Worm (Caenorhabditis elegans) whole organism, late embryonic: ENCODE results near the gene R107.9.

Experiments used
- C08G9.2 ChIP-seq: sonication (generic microtip); optimal IDR thresholded peaks from 2 replicates; lab custom pipeline; 2016; ENCODE audit warnings: mild to moderate bottlenecking, missing genetic modification characterization, moderate library complexity, missing compliant biosample characterization
- K02D7.2 ChIP-seq: sonication (generic microtip); optimal IDR thresholded peaks from 2 replicates; lab custom pipeline; 2017; ENCODE audit warnings: mild to moderate bottlenecking, missing genetic modification characterization, missing compliant biosample characterization
- K09A11.1 ChIP-seq: sonication (generic microtip); optimal IDR thresholded peaks from 2 replicates; lab custom pipeline; 2017; ENCODE audit warnings: antibody characterized with exemption, mild to moderate bottlenecking, missing genetic modification characterization, missing compliant biosample characterization; ENCODE audit not compliant: insufficient read depth
- Y22D7AL.16 ChIP-seq: sonication (generic microtip); optimal IDR thresholded peaks from 2 replicates; lab custom pipeline; 2016; ENCODE audit warnings: missing genetic modification characterization, missing compliant biosample characterization
- ceh-2 ChIP-seq: sonication (generic microtip); optimal IDR thresholded peaks from 2 replicates; lab custom pipeline; 2016; ENCODE audit warnings: missing genotype, missing genetic modification characterization, missing compliant biosample characterization
- ceh-22 ChIP-seq: sonication (generic microtip); optimal IDR thresholded peaks from 2 replicates; lab custom pipeline; 2017; ENCODE audit warnings: missing biosample characterization, missing genetic modification characterization
- ceh-24 ChIP-seq: sonication (generic microtip); optimal IDR thresholded peaks from 2 replicates; lab custom pipeline; 2016; ENCODE audit warnings: mild to moderate bottlenecking, missing genetic modification characterization, missing compliant biosample characterization
- ceh-31 ChIP-seq: sonication (generic microtip); optimal IDR thresholded peaks from 2 replicates; lab custom pipeline; 2016; ENCODE audit warnings: missing genetic modification characterization, missing compliant biosample characterization
- ceh-45 ChIP-seq: fragments of 200-800 bp; sonication (Bioruptor generic); IDR thresholded peaks from 2 replicates; pipeline ENCODE4 v1.3.6; 2022; ENCODE audit warnings: missing genetic modification reagents, missing genetic modification characterization, missing compliant biosample characterization
- ceh-48 ChIP-seq: sonication (generic microtip); optimal IDR thresholded peaks from 2 replicates; lab custom pipeline; 2016; ENCODE audit warnings: missing genetic modification characterization, inconsistent platforms, missing compliant biosample characterization
- ceh-6 ChIP-seq: fragments of 200-800 bp; sonication (Bioruptor generic); optimal IDR thresholded peaks from 2 replicates; lab custom pipeline; 2018; ENCODE audit warnings: mild to moderate bottlenecking, missing genetic modification characterization, missing compliant biosample characterization
- che-1 ChIP-seq: sonication (generic microtip); optimal IDR thresholded peaks from 2 replicates; lab custom pipeline; 2016; ENCODE audit warnings: mild to moderate bottlenecking, missing genetic modification characterization, missing compliant biosample characterization
- eyg-1 ChIP-seq: sonication (generic microtip); optimal IDR thresholded peaks from 2 replicates; lab custom pipeline; 2016; ENCODE audit warnings: missing genotype, missing genetic modification characterization, missing compliant biosample characterization
- fax-1 ChIP-seq: sonication (generic microtip); optimal IDR thresholded peaks from 2 replicates; lab custom pipeline; 2016; ENCODE audit warnings: missing genotype, missing genetic modification characterization, missing compliant biosample characterization
- fkh-10 ChIP-seq: fragments of 150-350 bp; optimal IDR thresholded peaks from 2 replicates; lab custom pipeline; 2014; ENCODE audit warnings: missing biosample characterization, missing genetic modification reagents, missing genetic modification characterization
- fkh-6 ChIP-seq: sonication (generic microtip); optimal IDR thresholded peaks from 2 replicates; lab custom pipeline; 2016; ENCODE audit warnings: missing genetic modification characterization, missing compliant biosample characterization
- gmeb-2 ChIP-seq: sonication (generic microtip); optimal IDR thresholded peaks from 2 replicates; lab custom pipeline; 2016; ENCODE audit warnings: missing genetic modification characterization, inconsistent platforms, missing compliant biosample characterization
- hlh-30 ChIP-seq: sonication (generic microtip); optimal IDR thresholded peaks from 2 replicates; lab custom pipeline; 2017; ENCODE audit warnings: antibody characterized with exemption, missing genetic modification characterization, missing compliant biosample characterization; ENCODE audit not compliant: insufficient read depth
- hlh-6 ChIP-seq: sonication (generic microtip); optimal IDR thresholded peaks from 2 replicates; lab custom pipeline; 2016; ENCODE audit warnings: missing genotype, missing genetic modification characterization, missing compliant biosample characterization
- hlh-8 ChIP-seq: sonication (generic microtip); optimal IDR thresholded peaks from 2 replicates; lab custom pipeline; 2016; ENCODE audit warnings: missing genotype, missing genetic modification characterization, missing compliant biosample characterization
- lin-11 ChIP-seq: fragments of 200-800 bp; sonication (Bioruptor generic); optimal IDR thresholded peaks from 2 replicates; lab custom pipeline; 2018; ENCODE audit warnings: mild to moderate bottlenecking, missing genetic modification characterization, missing compliant biosample characterization
- madf-2 ChIP-seq: sonication (generic microtip); optimal IDR thresholded peaks from 2 replicates; lab custom pipeline; 2017; ENCODE audit warnings: missing genetic modification characterization, missing compliant biosample characterization
- nfya-1 ChIP-seq: sonication (generic microtip); optimal IDR thresholded peaks from 2 replicates; lab custom pipeline; 2017; ENCODE audit warnings: missing genetic modification characterization, mild to moderate bottlenecking, missing compliant biosample characterization, antibody characterized with exemption, moderate library complexity
- nhr-232 ChIP-seq: sonication (generic microtip); optimal IDR thresholded peaks from 2 replicates; lab custom pipeline; 2016; ENCODE audit warnings: missing genetic modification characterization, missing compliant biosample characterization
- odd-2 ChIP-seq: sonication (generic microtip); optimal IDR thresholded peaks from 2 replicates; lab custom pipeline; 2017; ENCODE audit warnings: antibody characterized with exemption, mild to moderate bottlenecking, missing genetic modification characterization, missing compliant biosample characterization
- pag-3 ChIP-seq: sonication (generic microtip); optimal IDR thresholded peaks from 2 replicates; lab custom pipeline; 2016; ENCODE audit warnings: missing compliant biosample characterization, missing genetic modification characterization, borderline replicate concordance
- pat-9 ChIP-seq: fragments of 200-800 bp; sonication (Bioruptor generic); optimal IDR thresholded peaks from 2 replicates; lab custom pipeline; 2018; ENCODE audit warnings: mild to moderate bottlenecking, missing genetic modification characterization, moderate library complexity, missing compliant biosample characterization
- pha-4 ChIP-seq: fragments of 150-350 bp; optimal IDR thresholded peaks from 2 replicates; lab custom pipeline; 2018; ENCODE audit warnings: missing biosample characterization, missing genetic modification reagents, missing genetic modification characterization
- rnt-1 ChIP-seq: sonication (generic microtip); optimal IDR thresholded peaks from 2 replicates; lab custom pipeline; 2016; ENCODE audit warnings: missing genetic modification characterization, missing compliant biosample characterization
- sox-2 ChIP-seq: fragments of 200-800 bp; sonication (Bioruptor generic); IDR thresholded peaks from 2 replicates; pipeline ENCODE4 v1.3.6; 2022; ENCODE audit warnings: missing genetic modification reagents, missing genetic modification characterization, missing compliant biosample characterization
- sox-4 ChIP-seq: sonication (generic microtip); optimal IDR thresholded peaks from 2 replicates; lab custom pipeline; 2017; ENCODE audit warnings: mild to moderate bottlenecking, missing genetic modification characterization, inconsistent platforms, missing compliant biosample characterization
- syd-9 ChIP-seq: sonication (generic microtip); optimal IDR thresholded peaks from 2 replicates; lab custom pipeline; 2016; ENCODE audit warnings: mild to moderate bottlenecking, missing genetic modification characterization, moderate library complexity, missing compliant biosample characterization
- tbx-2 ChIP-seq: sonication (generic microtip); optimal IDR thresholded peaks from 2 replicates; lab custom pipeline; 2016; ENCODE audit warnings: missing genetic modification characterization, missing compliant biosample characterization
- tbx-7 ChIP-seq: sonication (generic microtip); optimal IDR thresholded peaks from 2 replicates; lab custom pipeline; 2016; ENCODE audit warnings: missing genotype, missing genetic modification characterization, missing compliant biosample characterization
- ttx-3 ChIP-seq: sonication (generic microtip); optimal IDR thresholded peaks from 2 replicates; lab custom pipeline; 2016; ENCODE audit warnings: missing genetic modification reagents, missing genetic modification characterization, missing compliant biosample characterization
- unc-3 ChIP-seq, 2 experiments: fragments of 200-800 bp in 1 of 2; sonication (Bioruptor generic) in 1 of 2; sonication (generic microtip) in 1 of 2; conservative IDR thresholded peaks in 1 of 2; optimal IDR thresholded peaks in 1 of 2; 2 replicates each; pipeline versions ENCODE4 v1.3.6 to Lab custom; 2016 to 2022; ENCODE audit warnings: missing compliant biosample characterization in 2 of 2, missing genetic modification characterization in 2 of 2, missing genetic modification reagents in 1 of 2
- unc-55 ChIP-seq: sonication (generic microtip); optimal IDR thresholded peaks from 2 replicates; lab custom pipeline; 2017; ENCODE audit warnings: missing biosample characterization, missing genetic modification reagents, missing genetic modification characterization
- zip-5 ChIP-seq: sonication (generic microtip); optimal IDR thresholded peaks from 2 replicates; lab custom pipeline; 2016; ENCODE audit warnings: missing genetic modification characterization, missing compliant biosample characterization

R107.9 gene

DNA sequence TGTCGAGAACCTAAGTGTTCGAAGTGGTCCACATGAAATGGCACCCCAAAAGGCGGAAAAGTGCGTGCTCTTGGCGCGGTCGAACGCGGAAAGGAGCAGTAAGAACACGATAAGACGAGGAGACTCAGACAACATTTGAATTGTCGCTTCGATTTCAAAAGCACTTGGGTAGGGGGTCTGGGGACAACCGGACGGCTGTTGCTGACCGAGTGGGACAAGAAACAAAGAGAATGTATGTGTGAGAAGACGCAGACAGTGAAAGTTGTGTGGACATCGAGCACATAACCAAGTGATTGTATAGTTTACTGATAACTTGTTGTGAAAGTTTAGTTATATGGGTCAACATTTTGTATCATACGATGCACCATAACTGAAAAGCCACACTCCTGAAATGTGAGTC is 30.6 kb upstream of the R107.9 start (continued):
- TF ChIP-seq ceh-22 (no peak), ceh-45 (no peak), rnt-1 (tag; lab: Kevin White, UChicago) (no peak), pha-4 (tag; lab: Kevin White, UChicago) (no peak), ceh-2 (no peak), tbx-2 (tag; lab: Kevin White, UChicago) (peak; percentile 46), lin-11 (tag; lab: Kevin White, UChicago) (no peak), ceh-6 (GFP tag; lab: Kevin White, UChicago) (no peak), unc-3 (GFP tag; conservative IDR thresholded peaks at IDR 0.05; lab: Robert Waterston, UW) (no peak), unc-3 (tag; optimal IDR thresholded peaks at IDR 0.05; lab: Kevin White, UChicago) (no peak), K09A11.1 (no peak), eyg-1 (tag; lab: Kevin White, UChicago) (no peak), sox-4 (tag; lab: Kevin White, UChicago) (no peak), C08G9.2 (tag; lab: Kevin White, UChicago) (no peak), nhr-232 (tag; lab: Kevin White, UChicago) (no peak)

DNA sequence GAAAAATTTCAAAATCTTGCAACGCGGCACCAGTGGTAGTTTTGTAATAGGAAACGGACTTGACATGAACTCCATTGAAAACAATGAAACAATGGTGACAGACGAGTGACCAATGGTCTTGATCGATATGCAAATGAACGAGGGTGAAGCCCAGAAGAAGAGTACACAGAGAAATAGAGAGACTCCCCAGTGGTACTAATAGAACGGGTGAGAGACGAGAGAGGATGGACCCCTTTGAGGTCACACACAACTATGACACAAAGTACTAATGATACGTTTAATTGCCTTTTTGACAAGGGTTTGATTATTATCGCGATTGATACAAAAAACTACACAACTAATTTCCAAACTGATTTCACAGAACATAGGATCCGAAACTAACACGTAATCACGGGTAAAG is 27.7 kb upstream of the R107.9 start, which contains the start of gene F59B2.8:
F59B2.8 (minus strand) TSS at position 151 of the 400 bp plus-strand sequence.
- no peak for TF ChIP-seq ceh-24
- TF ChIP-seq hlh-6 = no peak
- no peak for TF ChIP-seq syd-9 (tag; lab: Kevin White, UChicago)
- peak; percentile 39 for TF ChIP-seq ceh-31 (tag; lab: Kevin White, UChicago)
- peak; percentile 59 for TF ChIP-seq unc-55 (GFP tag; lab: Kevin White, UChicago)
- TF ChIP-seq nfya-1 (tag; lab: Kevin White, UChicago) = peak; percentile 27
- no peak for TF ChIP-seq gmeb-2
- TF ChIP-seq hlh-30 (tag; lab: Kevin White, UChicago) = no peak

DNA sequence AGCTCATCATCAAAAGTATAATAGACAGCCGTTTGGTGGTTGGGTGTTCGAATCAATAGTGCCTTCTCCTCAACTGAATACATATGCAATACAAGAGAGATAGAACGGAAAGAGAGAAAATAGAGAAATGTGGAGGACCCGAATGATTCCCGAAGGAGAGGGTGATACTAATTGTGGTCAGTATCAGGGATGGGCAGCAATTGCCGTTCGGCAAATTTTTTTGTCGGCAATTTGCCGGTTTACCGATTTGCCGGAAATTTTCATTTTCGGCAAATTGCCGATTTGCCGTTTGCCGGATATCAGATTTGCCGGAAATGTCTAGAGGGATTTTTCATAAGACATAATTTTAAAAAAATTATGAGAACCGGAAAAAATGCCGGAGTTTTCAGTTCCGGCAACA is 25.4 kb upstream of the R107.9 start, which contains the start of gene F59B2.9:
F59B2.9 (minus strand) TSS at position 101 of the 400 bp plus-strand sequence.
- TF ChIP-seq zip-5 (tag; lab: Kevin White, UChicago) (no peak), ceh-48 (tag; lab: Kevin White, UChicago) (peak; percentile 9)

DNA sequence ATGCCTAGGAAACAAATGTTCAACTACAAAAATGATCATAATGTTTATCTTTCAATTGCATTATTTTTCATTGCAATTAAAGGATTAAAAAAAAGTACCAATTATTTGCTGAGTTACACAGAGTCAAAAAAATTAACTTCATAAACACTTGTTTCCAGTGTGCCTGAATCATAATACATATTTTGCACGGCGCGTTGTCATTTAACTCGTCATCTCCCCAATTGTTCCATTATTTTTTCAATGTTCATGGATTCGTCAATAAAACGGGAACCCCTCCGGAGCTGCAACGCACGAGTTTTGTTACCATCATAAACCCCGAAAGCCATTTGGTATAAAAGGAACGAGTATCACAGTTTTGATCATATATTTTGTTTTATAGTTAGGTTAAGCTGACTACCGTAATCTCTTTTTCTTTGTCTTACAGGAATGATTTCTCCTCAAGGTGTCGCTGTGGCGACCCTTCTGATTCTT is 20.5 kb upstream of the R107.9 start, which contains the start of gene F59B2.12:
F59B2.12 (plus strand) TSS at position 421 of the 471 bp plus-strand sequence.
- no peak for TF ChIP-seq hlh-8 (tag; lab: Kevin White, UChicago)
- no peak for TF ChIP-seq fax-1 (tag; lab: Kevin White, UChicago)
- no peak for TF ChIP-seq ceh-6 (GFP tag; lab: Kevin White, UChicago)
- no peak for TF ChIP-seq ttx-3 (tag; lab: Kevin White, UChicago)
- no peak for TF ChIP-seq odd-2 (tag; lab: Kevin White, UChicago)
- no peak for TF ChIP-seq madf-2
- TF ChIP-seq fkh-10 (GFP tag; lab: Kevin White, UChicago) = no peak
- no peak for TF ChIP-seq tbx-2 (tag; lab: Kevin White, UChicago)
- no peak for TF ChIP-seq Y22D7AL.16 (tag; lab: Kevin White, UChicago)
- no peak for TF ChIP-seq K02D7.2 (tag; lab: Kevin White, UChicago)

DNA sequence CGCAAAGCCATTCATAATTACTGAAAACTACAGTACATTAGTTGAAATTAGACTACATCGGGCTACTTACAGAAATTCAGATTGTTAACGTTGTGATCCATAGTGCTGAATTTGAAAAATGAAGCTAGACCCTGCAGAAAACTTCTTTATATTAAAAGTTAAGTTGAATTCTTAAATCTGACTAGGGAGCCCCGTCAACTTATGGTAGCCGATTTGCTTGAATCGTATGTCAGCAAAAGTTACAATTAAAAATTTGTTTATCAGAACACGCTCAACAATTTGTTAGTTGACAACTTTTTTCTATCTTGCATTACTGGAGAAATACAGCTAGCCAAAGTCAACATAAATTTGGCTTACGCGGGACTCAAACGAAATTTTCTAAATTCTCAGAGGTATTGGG is 15.2 kb upstream of the R107.9 start, which contains the start of gene F59B2.14:
F59B2.14 (minus strand) TSS at position 101 of the 400 bp plus-strand sequence.
- TF ChIP-seq K02D7.2 (tag; lab: Kevin White, UChicago) = no peak
- no peak for TF ChIP-seq eyg-1 (tag; lab: Kevin White, UChicago)
- TF ChIP-seq fkh-6 (tag; lab: Kevin White, UChicago) = no peak
- TF ChIP-seq K09A11.1 = no peak
- TF ChIP-seq hlh-6 = no peak
- TF ChIP-seq sox-2 (GFP tag; lab: Robert Waterston, UW) = no peak
- no peak for TF ChIP-seq che-1 (tag; lab: Kevin White, UChicago)
- no peak for TF ChIP-seq odd-2 (tag; lab: Kevin White, UChicago)
- TF ChIP-seq pat-9 (tag; lab: Kevin White, UChicago) = no peak
- no peak for TF ChIP-seq tbx-7 (tag; lab: Kevin White, UChicago)
- TF ChIP-seq pag-3 (tag; lab: Kevin White, UChicago) = no peak
- TF ChIP-seq nfya-1 (tag; lab: Kevin White, UChicago) = no peak
